Fruit fly (Drosophila melanogaster) whole organism, embryonic: ENCODE results near the gene Calr.

Experiments
- Abd-B ChIP-seq: fragments of 200-800 bp; sonication (Bioruptor generic); optimal IDR thresholded peaks from 2 replicates; lab custom pipeline; 2018; ENCODE audit warnings: missing biosample characterization, mild to moderate bottlenecking, missing genetic modification characterization, moderate library complexity
- BtbVII ChIP-seq: fragments of 200-800 bp; sonication (Bioruptor generic); optimal IDR thresholded peaks from 3 replicates; lab custom pipeline; 2017; ENCODE audit warnings: missing biosample characterization, mild to moderate bottlenecking, missing genetic modification characterization
- CG11398 ChIP-seq: fragments of 200-800 bp; sonication (Bioruptor generic); optimal IDR thresholded peaks from 2 replicates; lab custom pipeline; 2016; ENCODE audit warnings: missing biosample characterization, missing genetic modification characterization
- CG11723 ChIP-seq: fragments of 200-800 bp; sonication (Bioruptor generic); optimal IDR thresholded peaks from 2 replicates; lab custom pipeline; 2017; ENCODE audit warnings: missing biosample characterization, mild to moderate bottlenecking, missing genetic modification characterization
- CG13287 ChIP-seq: fragments of 200-800 bp; sonication (Bioruptor generic); IDR thresholded peaks from 2 replicates; pipeline ENCODE4 v1.3.6; 2022; ENCODE audit warnings: missing biosample characterization, missing genetic modification characterization; ENCODE audit not compliant: partially characterized antibody
- CG13624 ChIP-seq: fragments of 200-800 bp; sonication (Bioruptor generic); optimal IDR thresholded peaks from 2 replicates; lab custom pipeline; 2016; ENCODE audit warnings: missing biosample characterization, missing genetic modification characterization
- CG14860 ChIP-seq: fragments of 200-800 bp; sonication (Bioruptor generic); IDR thresholded peaks from 3 replicates; pipeline ENCODE4 v1.3.6; 2022; ENCODE audit warnings: missing biosample characterization, missing genetic modification characterization; ENCODE audit not compliant: partially characterized antibody
- CG14965 ChIP-seq: fragments of 200-800 bp; sonication (Bioruptor generic); optimal IDR thresholded peaks from 2 replicates; lab custom pipeline; 2016; ENCODE audit warnings: missing biosample characterization, missing genetic modification characterization, borderline replicate concordance
- CG15479 ChIP-seq: fragments of 200-800 bp; sonication (Bioruptor generic); optimal IDR thresholded peaks from 3 replicates; lab custom pipeline; 2019; ENCODE audit warnings: missing biosample characterization, mild to moderate bottlenecking, missing genetic modification characterization, moderate library complexity
- CG15601 ChIP-seq: fragments of 200-800 bp; sonication (Bioruptor generic); optimal IDR thresholded peaks from 3 replicates; lab custom pipeline; 2019; ENCODE audit warnings: missing biosample characterization, mild to moderate bottlenecking, missing genetic modification characterization, moderate library complexity
- CG17568 ChIP-seq: fragments of 200-800 bp; sonication (Bioruptor generic); optimal IDR thresholded peaks from 2 replicates; lab custom pipeline; 2018; ENCODE audit warnings: missing biosample characterization, mild to moderate bottlenecking, missing genetic modification characterization, moderate library complexity
- CG17802 ChIP-seq: fragments of 200-800 bp; sonication (Bioruptor generic); optimal IDR thresholded peaks from 2 replicates; lab custom pipeline; 2018; ENCODE audit warnings: missing biosample characterization, mild to moderate bottlenecking, missing genetic modification characterization, moderate library complexity
- CG18476 ChIP-seq: fragments of 200-800 bp; sonication (Bioruptor generic); optimal IDR thresholded peaks from 2 replicates; lab custom pipeline; 2016; ENCODE audit warnings: missing biosample characterization, mild to moderate bottlenecking, missing genetic modification characterization
- CG2875 ChIP-seq: fragments of 200-800 bp; sonication (Bioruptor generic); optimal IDR thresholded peaks from 2 replicates; lab custom pipeline; 2017; ENCODE audit warnings: missing biosample characterization, mild to moderate bottlenecking, missing genetic modification characterization, missing genetic modification reagents
- CG30431 ChIP-seq: fragments of 200-800 bp; sonication (Bioruptor generic); optimal IDR thresholded peaks from 2 replicates; lab custom pipeline; 2017; ENCODE audit warnings: missing biosample characterization, missing genetic modification characterization
- CG31388 ChIP-seq: fragments of 200-800 bp; sonication (Bioruptor generic); optimal IDR thresholded peaks from 2 replicates; lab custom pipeline; 2016; ENCODE audit warnings: missing biosample characterization, missing genetic modification characterization
- CG31441 ChIP-seq: fragments of 200-800 bp; sonication (Bioruptor generic); IDR thresholded peaks from 2 replicates; pipeline ENCODE4 v1.3.6; 2022; ENCODE audit warnings: missing biosample characterization, missing genetic modification characterization
- CG3163 ChIP-seq: fragments of 200-800 bp; sonication (Bioruptor generic); optimal IDR thresholded peaks from 3 replicates; lab custom pipeline; 2016; ENCODE audit warnings: missing biosample characterization, missing genetic modification characterization
- CG34376 ChIP-seq: fragments of 200-800 bp; sonication (Bioruptor generic); optimal IDR thresholded peaks from 2 replicates; lab custom pipeline; 2018; ENCODE audit warnings: missing biosample characterization, mild to moderate bottlenecking, missing genetic modification characterization
- CG4424 ChIP-seq: fragments of 200-800 bp; sonication (Bioruptor generic); optimal IDR thresholded peaks from 3 replicates; lab custom pipeline; 2016; ENCODE audit warnings: missing biosample characterization, missing genetic modification characterization
- CG4854 ChIP-seq: fragments of 200-800 bp; sonication (Bioruptor generic); optimal IDR thresholded peaks from 2 replicates; lab custom pipeline; 2016; ENCODE audit warnings: missing biosample characterization, missing genetic modification characterization, inconsistent platforms
- CG8944 ChIP-seq: fragments of 200-800 bp; sonication (Bioruptor generic); optimal IDR thresholded peaks from 3 replicates; lab custom pipeline; 2016; ENCODE audit warnings: missing biosample characterization, missing genetic modification characterization
- CG9609 ChIP-seq: fragments of 200-800 bp; sonication (Bioruptor generic); optimal IDR thresholded peaks from 3 replicates; lab custom pipeline; 2016; ENCODE audit warnings: missing biosample characterization, missing genetic modification characterization
- Doc2 ChIP-seq: fragments of 200-800 bp; sonication (Bioruptor generic); IDR thresholded peaks from 2 replicates; pipeline ENCODE4 v1.3.6; 2022; ENCODE audit warnings: missing biosample characterization, missing genetic modification characterization
- E2f1 ChIP-seq: fragments of 200-800 bp; sonication (Bioruptor generic); IDR thresholded peaks from 2 replicates; pipeline ENCODE4 v1.3.6; 2022; ENCODE audit warnings: missing biosample characterization, missing genetic modification characterization
- Eip74EF ChIP-seq, 2 experiments: fragments of 200-800 bp in 1 of 2; fragments of >200 bp in 1 of 2; sonication (Bioruptor generic) in 1 of 2; optimal IDR thresholded peaks; 2 replicates each; lab custom pipeline; 2017 to 2019; ENCODE audit warnings: missing biosample characterization in 2 of 2, missing genetic modification characterization in 2 of 2, mild to moderate bottlenecking in 1 of 2, moderate library complexity in 1 of 2
- Fer3 ChIP-seq: fragments of 200-800 bp; sonication (Bioruptor generic); optimal IDR thresholded peaks from 2 replicates; lab custom pipeline; 2018; ENCODE audit warnings: missing biosample characterization, mild to moderate bottlenecking, missing genetic modification characterization, moderate library complexity
- Nf-YB ChIP-seq: fragments of 200-800 bp; sonication (Bioruptor generic); optimal IDR thresholded peaks from 3 replicates; lab custom pipeline; 2019; ENCODE audit warnings: missing biosample characterization, mild to moderate bottlenecking, missing genetic modification characterization, moderate library complexity
- Nf-YC ChIP-seq: fragments of 200-800 bp; optimal IDR thresholded peaks from 3 replicates; lab custom pipeline; 2019; ENCODE audit warnings: missing biosample characterization, mild to moderate bottlenecking, missing genetic modification characterization, moderate library complexity
- NfI ChIP-seq: fragments of 200-800 bp; sonication (Bioruptor generic); optimal IDR thresholded peaks from 3 replicates; lab custom pipeline; 2018; ENCODE audit warnings: missing biosample characterization, mild to moderate bottlenecking, missing genetic modification characterization, moderate library complexity
- Sin3A ChIP-seq: fragments of >200 bp; optimal IDR thresholded peaks from 2 replicates; lab custom pipeline; 2018
- Ssrp ChIP-seq: fragments of 200-800 bp; sonication (Bioruptor generic); optimal IDR thresholded peaks from 2 replicates; lab custom pipeline; 2018; ENCODE audit warnings: missing biosample characterization, mild to moderate bottlenecking, missing genetic modification characterization, moderate library complexity
- ab ChIP-seq: fragments of 200-800 bp; sonication (Bioruptor generic); optimal IDR thresholded peaks from 2 replicates; lab custom pipeline; 2016; ENCODE audit warnings: missing biosample characterization, missing genetic modification characterization
- ap ChIP-seq: fragments of 200-800 bp; sonication (Bioruptor generic); IDR thresholded peaks from 2 replicates; pipeline ENCODE4 v1.3.6; 2022; ENCODE audit warnings: missing biosample characterization, missing genetic modification characterization
- az2 ChIP-seq: fragments of 200-800 bp; sonication (Bioruptor generic); optimal IDR thresholded peaks from 3 replicates; lab custom pipeline; 2016; ENCODE audit warnings: missing biosample characterization, missing genetic modification characterization
- cas ChIP-seq: fragments of 200-800 bp; sonication (Bioruptor generic); IDR thresholded peaks from 2 replicates; pipeline ENCODE4 v1.3.6; 2022; ENCODE audit warnings: missing biosample characterization, missing genetic modification characterization
- chm ChIP-seq: fragments of 200-800 bp; sonication (Bioruptor generic); IDR thresholded peaks from 2 replicates; pipeline ENCODE4 v1.3.6; 2022; ENCODE audit warnings: missing biosample characterization, missing genetic modification characterization
- dan ChIP-seq: fragments of 200-800 bp; sonication (Bioruptor generic); IDR thresholded peaks from 2 replicates; pipeline ENCODE4 v1.3.6; 2022; ENCODE audit warnings: missing biosample characterization, missing genetic modification characterization
- disco-r ChIP-seq: fragments of 200-800 bp; sonication (Bioruptor generic); optimal IDR thresholded peaks from 2 replicates; lab custom pipeline; 2016; ENCODE audit warnings: missing biosample characterization, missing genetic modification characterization
- fd102C ChIP-seq: fragments of 200-800 bp; sonication (Bioruptor generic); optimal IDR thresholded peaks from 2 replicates; lab custom pipeline; 2018; ENCODE audit warnings: missing biosample characterization, mild to moderate bottlenecking, missing genetic modification characterization, moderate library complexity
- gem ChIP-seq: fragments of 200-800 bp; sonication (Bioruptor generic); optimal IDR thresholded peaks from 2 replicates; lab custom pipeline; 2019; ENCODE audit warnings: missing biosample characterization, mild to moderate bottlenecking, missing genetic modification characterization, moderate library complexity
- grn ChIP-seq: fragments of 200-800 bp; sonication (Bioruptor generic); optimal IDR thresholded peaks from 3 replicates; lab custom pipeline; 2017; ENCODE audit warnings: missing biosample characterization, missing genetic modification characterization
- gt ChIP-seq: fragments of 200-800 bp; sonication (Bioruptor generic); IDR thresholded peaks from 2 replicates; pipeline ENCODE4 v1.3.6; 2022; ENCODE audit warnings: missing biosample characterization, missing genetic modification characterization
- ham ChIP-seq: fragments of 200-800 bp; sonication (Bioruptor generic); IDR thresholded peaks from 2 replicates; pipeline ENCODE4 v1.3.6; 2022; ENCODE audit warnings: missing biosample characterization, missing genetic modification characterization
- jing ChIP-seq: fragments of 200-800 bp; sonication (Bioruptor generic); optimal IDR thresholded peaks from 2 replicates; lab custom pipeline; 2018; ENCODE audit warnings: missing biosample characterization, mild to moderate bottlenecking, missing genetic modification characterization
- lola ChIP-seq, 3 experiments: fragments of >200 bp in 2 of 3; fragments of 200-800 bp in 1 of 3; sonication (Bioruptor generic) in 1 of 3; optimal IDR thresholded peaks; 2 replicates each; lab custom pipeline; 2017 to 2019; ENCODE audit warnings: missing biosample characterization in 3 of 3, missing genetic modification characterization in 3 of 3, mild to moderate bottlenecking in 1 of 3, moderate library complexity in 1 of 3
- org-1 ChIP-seq: fragments of 200-800 bp; sonication (Bioruptor generic); optimal IDR thresholded peaks from 2 replicates; lab custom pipeline; 2017; ENCODE audit warnings: missing biosample characterization, missing genetic modification characterization
- sisA ChIP-seq: fragments of 200-800 bp; sonication (Bioruptor generic); IDR thresholded peaks from 2 replicates; pipeline ENCODE4 v1.3.6; 2022; ENCODE audit warnings: missing biosample characterization, missing genetic modification characterization
- tgo ChIP-seq: fragments of 200-800 bp; sonication (Bioruptor generic); IDR thresholded peaks from 3 replicates; pipeline ENCODE4 v1.3.6; 2022; ENCODE audit warnings: missing biosample characterization, missing genetic modification characterization
- unc-4 ChIP-seq: fragments of 200-800 bp; sonication (Bioruptor generic); IDR thresholded peaks from 2 replicates; pipeline ENCODE4 v1.3.6; 2022; ENCODE audit warnings: missing biosample characterization, missing genetic modification characterization; ENCODE audit not compliant: partially characterized antibody
- zen ChIP-seq: fragments of 200-800 bp; sonication (Bioruptor generic); optimal IDR thresholded peaks from 3 replicates; lab custom pipeline; 2018; ENCODE audit warnings: missing biosample characterization, mild to moderate bottlenecking, missing genetic modification characterization, moderate library complexity
- zfh2 ChIP-seq: fragments of 200-800 bp; sonication (Bioruptor generic); optimal IDR thresholded peaks from 2 replicates; lab custom pipeline; 2016; ENCODE audit warnings: missing biosample characterization, missing genetic modification characterization

The Calr gene

dm6 chr3R:9628607-9629006 lies 2.0 kb downstream of the Calr start (continued):
- TF ChIP-seq lola (GFP tag; optimal IDR thresholded peaks at IDR 0.05; lab: Kevin White, UChicago) = no peak
- no peak for TF ChIP-seq gt
- TF ChIP-seq CG11398 = no peak
- TF ChIP-seq CG30431 = no peak
- TF ChIP-seq gem (tag; lab: Kevin White, UChicago) = no peak
- no peak for TF ChIP-seq CG15479
- TF ChIP-seq Nf-YB (GFP tag; lab: Kevin White, UChicago) = peak; percentile 9
- TF ChIP-seq NfI = no peak
- TF ChIP-seq CG31441 (GFP tag; lab: Robert Waterston, UW) = no peak
- no peak for TF ChIP-seq E2f1 (GFP tag; lab: Robert Waterston, UW)
- TF ChIP-seq zfh2 (GFP tag; lab: Kevin White, UChicago) = no peak
- TF ChIP-seq jing = no peak
- TF ChIP-seq CG11723 (GFP tag; lab: Kevin White, UChicago) = no peak
- no peak for TF ChIP-seq ap (GFP tag; lab: Robert Waterston, UW)
- TF ChIP-seq Ssrp (tag; lab: Kevin White, UChicago) = no peak
- no peak for TF ChIP-seq ab (GFP tag; lab: Kevin White, UChicago)
- no peak for TF ChIP-seq Sin3A (lab: Kevin White, UChicago)
- TF ChIP-seq Doc2 (GFP tag; lab: Robert Waterston, UW) = no peak
- no peak for TF ChIP-seq Fer3 (tag; lab: Kevin White, UChicago)
- TF ChIP-seq Eip74EF (GFP tag; optimal IDR thresholded peaks at IDR 0.05; lab: Kevin White, UChicago) = no peak
- TF ChIP-seq CG14860 (GFP tag; lab: Robert Waterston, UW) = no peak
- TF ChIP-seq az2 (GFP tag; lab: Kevin White, UChicago) = no peak
- no peak for TF ChIP-seq CG3163
- TF ChIP-seq CG31388 (GFP tag; lab: Kevin White, UChicago) = no peak
- TF ChIP-seq CG9609 (GFP tag; lab: Kevin White, UChicago) = no peak
- TF ChIP-seq zen (tag; lab: Kevin White, UChicago) = no peak
- TF ChIP-seq chm (GFP tag; lab: Robert Waterston, UW) = no peak
- TF ChIP-seq grn (GFP tag; lab: Kevin White, UChicago) = no peak
- TF ChIP-seq CG17802 = no peak
- no peak for TF ChIP-seq CG18476 (GFP tag; lab: Kevin White, UChicago)
- TF ChIP-seq fd102C = no peak
- no peak for TF ChIP-seq CG15601 (tag; lab: Kevin White, UChicago)
- no peak for TF ChIP-seq ham
- no peak for TF ChIP-seq unc-4 (GFP tag; lab: Robert Waterston, UW)
- TF ChIP-seq CG2875 (GFP tag; lab: Kevin White, UChicago) = no peak
- no peak for TF ChIP-seq BtbVII
- TF ChIP-seq CG13624 (GFP tag; lab: Kevin White, UChicago) = no peak
- no peak for TF ChIP-seq CG4424 (GFP tag; lab: Kevin White, UChicago)
- no peak for TF ChIP-seq CG14965 (GFP tag; lab: Kevin White, UChicago)
- no peak for TF ChIP-seq cas (GFP tag; lab: Robert Waterston, UW)
- peak; percentile 57 for TF ChIP-seq Nf-YC (tag; lab: Kevin White, UChicago)
- TF ChIP-seq dan (GFP tag; lab: Robert Waterston, UW) = no peak
- TF ChIP-seq tgo (GFP tag; lab: Robert Waterston, UW) = no peak
- TF ChIP-seq CG13287 (GFP tag; lab: Robert Waterston, UW) = peak; percentile 74
- no peak for TF ChIP-seq sisA (GFP tag; lab: Robert Waterston, UW)
- TF ChIP-seq CG17568 (GFP tag; lab: Kevin White, UChicago) = no peak
- no peak for TF ChIP-seq CG8944 (GFP tag; lab: Kevin White, UChicago)
- no peak for TF ChIP-seq org-1 (GFP tag; lab: Kevin White, UChicago)
- peak; percentile 23 for TF ChIP-seq CG34376 (GFP tag; lab: Kevin White, UChicago)
- TF ChIP-seq disco-r (GFP tag; lab: Kevin White, UChicago) = no peak
- TF ChIP-seq Abd-B (GFP tag; lab: Kevin White, UChicago) = no peak
- no peak for TF ChIP-seq CG4854 (GFP tag; lab: Kevin White, UChicago)
